Worm (Caenorhabditis elegans): ENCODE measurements around the gene C08E3.14.

Gene C08E3.14

ce11 chrII:1595137-1595536, 30.6 kb upstream of the C08E3.14 start, which contains the start of gene clec-20:
Gene clec-20, minus strand, starts transcription at chrII:1595237.
- TF ChIP-seq aly-1 (tag; optimal IDR thresholded peaks at IDR 0.05), result no peak
- TF ChIP-seq ama-1 (optimal IDR thresholded peaks at IDR 0.05), result no peak

- TF ChIP-seq ceh-36 (tag; optimal IDR thresholded peaks at IDR 0.05) (no peak), hmbx-1 (tag; optimal IDR thresholded peaks at IDR 0.05) (no peak), aly-1 (tag; optimal IDR thresholded peaks at IDR 0.05) (no peak)
Observed at ce11 chrII:1597101-1598088, 28.4 kb upstream of the C08E3.14 start, which contains the start of gene bath-46. Gene bath-46, plus strand, starts transcription at chrII:1597906.

ce11 chrII:1600661-1601060, 25.1 kb upstream of the C08E3.14 start, which contains the start of gene bath-26:
Gene bath-26, minus strand, starts transcription at chrII:1600761.
- TF ChIP-seq sea-1 (GFP tag; conservative IDR thresholded peaks at IDR 0.05), result no peak
- TF ChIP-seq tbx-11 (GFP tag; IDR thresholded peaks at IDR 0.05), result no peak
- no peak for TF ChIP-seq hmg-4 (GFP tag; optimal IDR thresholded peaks at IDR 0.05)
- TF ChIP-seq tbx-37 (GFP tag; conservative IDR thresholded peaks at IDR 0.05), result no peak
- TF ChIP-seq flt-1 (GFP tag; IDR thresholded peaks at IDR 0.05), result no peak
- no peak for TF ChIP-seq tra-4 (tag; optimal IDR thresholded peaks at IDR 0.05)
- no peak for TF ChIP-seq hnd-1 (tag; optimal IDR thresholded peaks at IDR 0.05)
- no peak for TF ChIP-seq F13C5.2 (tag; optimal IDR thresholded peaks at IDR 0.05)
- TF ChIP-seq B0310.2 (tag; optimal IDR thresholded peaks at IDR 0.05), result no peak
- no peak for TF ChIP-seq hmbx-1 (tag; optimal IDR thresholded peaks at IDR 0.05)
- no peak for TF ChIP-seq ceh-13 (GFP tag; optimal IDR thresholded peaks at IDR 0.05)
- TF ChIP-seq ama-1 (optimal IDR thresholded peaks at IDR 0.05), result no peak
- no peak for TF ChIP-seq pes-1 (GFP tag; IDR thresholded peaks at IDR 0.05)
- no peak for TF ChIP-seq aly-1 (tag; optimal IDR thresholded peaks at IDR 0.05)
- TF ChIP-seq ets-7 (tag; optimal IDR thresholded peaks at IDR 0.05), result no peak
- no peak for TF ChIP-seq ceh-36 (tag; optimal IDR thresholded peaks at IDR 0.05)
- no peak for TF ChIP-seq scrt-1 (GFP tag; IDR thresholded peaks at IDR 0.05)

ce11 chrII:1601507-1601906, 24.3 kb upstream of the C08E3.14 start, which contains the start of gene bath-47:
Gene bath-47, plus strand, starts transcription at chrII:1601811.
- TF ChIP-seq pes-1 (GFP tag; IDR thresholded peaks at IDR 0.05), result no peak
- TF ChIP-seq tbx-11 (GFP tag; IDR thresholded peaks at IDR 0.05), result no peak
- no peak for TF ChIP-seq hmbx-1 (tag; optimal IDR thresholded peaks at IDR 0.05)
- no peak for TF ChIP-seq scrt-1 (GFP tag; IDR thresholded peaks at IDR 0.05)
- no peak for TF ChIP-seq hnd-1 (tag; optimal IDR thresholded peaks at IDR 0.05)
- no peak for TF ChIP-seq ceh-13 (GFP tag; optimal IDR thresholded peaks at IDR 0.05)
- TF ChIP-seq ets-7 (tag; optimal IDR thresholded peaks at IDR 0.05), result no peak
- no peak for TF ChIP-seq F13C5.2 (tag; optimal IDR thresholded peaks at IDR 0.05)
- no peak for TF ChIP-seq aly-1 (tag; optimal IDR thresholded peaks at IDR 0.05)
- no peak for TF ChIP-seq tra-4 (tag; optimal IDR thresholded peaks at IDR 0.05)
- no peak for TF ChIP-seq ceh-36 (tag; optimal IDR thresholded peaks at IDR 0.05)
- no peak for TF ChIP-seq ama-1 (optimal IDR thresholded peaks at IDR 0.05)

ce11 chrII:1603049-1603448, 22.7 kb upstream of the C08E3.14 start:
- TF ChIP-seq scrt-1 (GFP tag; IDR thresholded peaks at IDR 0.05) (no peak), tbx-37 (GFP tag; conservative IDR thresholded peaks at IDR 0.05) (no peak), ceh-36 (tag; optimal IDR thresholded peaks at IDR 0.05) (no peak), pes-1 (GFP tag; IDR thresholded peaks at IDR 0.05) (no peak), tbx-11 (GFP tag; IDR thresholded peaks at IDR 0.05) (no peak), ceh-13 (GFP tag; optimal IDR thresholded peaks at IDR 0.05) (no peak)

ce11 chrII:1605010-1605409, 20.8 kb upstream of the C08E3.14 start:
- TF ChIP-seq tra-4 (tag; optimal IDR thresholded peaks at IDR 0.05) (no peak), hnd-1 (tag; optimal IDR thresholded peaks at IDR 0.05) (no peak), tbx-37 (GFP tag; conservative IDR thresholded peaks at IDR 0.05) (no peak), pes-1 (GFP tag; IDR thresholded peaks at IDR 0.05) (no peak), sea-1 (GFP tag; conservative IDR thresholded peaks at IDR 0.05) (no peak), ets-7 (tag; optimal IDR thresholded peaks at IDR 0.05) (no peak), tbx-11 (GFP tag; IDR thresholded peaks at IDR 0.05) (no peak), ceh-36 (tag; optimal IDR thresholded peaks at IDR 0.05) (no peak), flt-1 (GFP tag; IDR thresholded peaks at IDR 0.05) (no peak), scrt-1 (GFP tag; IDR thresholded peaks at IDR 0.05) (no peak), B0310.2 (tag; optimal IDR thresholded peaks at IDR 0.05) (no peak), hmbx-1 (tag; optimal IDR thresholded peaks at IDR 0.05) (no peak), ama-1 (optimal IDR thresholded peaks at IDR 0.05) (no peak), ceh-13 (GFP tag; optimal IDR thresholded peaks at IDR 0.05) (no peak), hmg-4 (GFP tag; optimal IDR thresholded peaks at IDR 0.05) (no peak), F13C5.2 (tag; optimal IDR thresholded peaks at IDR 0.05) (no peak), aly-1 (tag; optimal IDR thresholded peaks at IDR 0.05) (no peak)

ce11 chrII:1606079-1606478, 19.7 kb upstream of the C08E3.14 start, which contains the start of gene bath-33:
Gene bath-33, minus strand, starts transcription at chrII:1606179.
- no peak for TF ChIP-seq B0310.2 (tag; optimal IDR thresholded peaks at IDR 0.05)
- TF ChIP-seq hmg-4 (GFP tag; optimal IDR thresholded peaks at IDR 0.05), result no peak
- TF ChIP-seq ama-1 (optimal IDR thresholded peaks at IDR 0.05), result no peak
- TF ChIP-seq tbx-37 (GFP tag; conservative IDR thresholded peaks at IDR 0.05), result no peak

ce11 chrII:1607575-1607974, 18.2 kb upstream of the C08E3.14 start:
- TF ChIP-seq hmbx-1 (tag; optimal IDR thresholded peaks at IDR 0.05), result no peak
- TF ChIP-seq sea-1 (GFP tag; conservative IDR thresholded peaks at IDR 0.05), result no peak

Data from whole organism, early embryonic.